Worm (Caenorhabditis elegans): Measurements from ENCODE around the gene C27D6.11.
A peak's percentile ranks its signal among the peaks of the same experiment; 100 is the strongest.

DNA sequence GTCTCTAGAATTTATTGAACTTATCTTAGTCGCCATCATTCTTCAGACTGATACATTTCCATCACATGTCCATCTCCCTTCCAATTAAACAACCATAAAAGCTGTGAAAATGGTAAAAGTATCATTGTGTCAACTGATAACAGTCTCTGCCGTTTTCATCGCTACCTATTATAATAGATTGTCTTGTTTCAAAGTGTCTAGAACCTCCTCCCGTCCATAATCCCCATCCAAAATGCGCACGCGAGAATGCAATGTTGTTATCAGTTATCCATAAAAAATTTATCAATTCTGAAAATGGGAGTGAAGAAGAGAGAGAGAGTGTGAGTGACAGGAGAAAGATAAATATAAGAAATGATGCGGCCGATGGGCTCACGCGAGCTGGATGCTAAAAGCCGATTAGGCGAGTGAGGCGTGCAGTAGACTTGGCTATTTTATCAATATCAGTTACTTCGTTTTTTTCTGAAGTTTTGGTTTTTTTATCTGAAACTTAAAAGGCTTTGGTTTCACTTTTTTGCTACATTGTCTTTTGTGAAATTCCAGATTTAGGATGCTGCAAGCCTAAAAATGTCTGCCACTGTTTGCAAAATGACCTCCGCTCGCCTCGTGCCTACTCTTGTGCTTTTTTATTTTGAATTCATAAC is 41.0 kb upstream of the C27D6.11 start:
- TF ChIP-seq unc-62 (GFP tag; optimal IDR thresholded peaks at IDR 0.05) (peak; percentile 63), pha-4 (tag; optimal IDR thresholded peaks at IDR 0.05) (no peak), chd-7 (tag; optimal IDR thresholded peaks at IDR 0.05) (peak; percentile 64), snpc-3.4 (tag; optimal IDR thresholded peaks at IDR 0.05) (no peak)
